Worm (Caenorhabditis elegans): Measurements from ENCODE around the gene lgc-30.
"Not testable (repeated sequence)": the region's sequence is repeated elsewhere in the genome, so short reads cannot be mapped to it uniquely, and the experiment has no call there.

Gene lgc-30

DNA sequence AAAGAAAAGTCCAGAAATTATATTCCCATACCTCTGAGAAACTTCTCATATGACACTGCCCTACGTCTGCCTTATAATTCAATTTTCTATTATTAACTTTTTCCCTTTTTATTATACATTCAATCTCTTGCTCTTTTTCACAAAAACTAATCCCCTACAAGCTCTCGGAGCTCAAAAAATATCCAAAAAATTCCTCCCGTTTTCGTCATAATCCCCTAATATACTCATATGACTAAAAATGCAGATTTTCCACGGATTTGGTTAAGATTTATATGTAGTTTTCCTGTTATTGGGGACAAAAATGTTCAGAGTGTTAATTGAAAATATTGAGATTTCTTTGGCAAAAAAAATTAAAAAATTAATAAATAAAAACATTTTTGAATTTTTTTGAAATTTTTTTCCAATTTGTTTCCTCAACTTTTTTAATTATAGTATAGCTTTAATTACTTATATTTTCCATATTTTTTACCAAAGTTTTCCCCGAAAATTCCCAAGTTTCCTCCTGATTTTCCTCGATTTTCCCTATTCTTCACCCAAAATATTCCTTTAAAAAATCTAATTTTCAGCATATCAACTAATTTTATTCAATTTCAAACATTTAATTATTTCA is at the start of gene lgc-30:
lgc-30 (plus strand) TSS at position 560 of the 610 bp plus-strand sequence.
- no peak for TF ChIP-seq mdl-1 (tag; optimal IDR thresholded peaks at IDR 0.05)
- no peak for TF ChIP-seq pqm-1 (tag; optimal IDR thresholded peaks at IDR 0.05)

DNA sequence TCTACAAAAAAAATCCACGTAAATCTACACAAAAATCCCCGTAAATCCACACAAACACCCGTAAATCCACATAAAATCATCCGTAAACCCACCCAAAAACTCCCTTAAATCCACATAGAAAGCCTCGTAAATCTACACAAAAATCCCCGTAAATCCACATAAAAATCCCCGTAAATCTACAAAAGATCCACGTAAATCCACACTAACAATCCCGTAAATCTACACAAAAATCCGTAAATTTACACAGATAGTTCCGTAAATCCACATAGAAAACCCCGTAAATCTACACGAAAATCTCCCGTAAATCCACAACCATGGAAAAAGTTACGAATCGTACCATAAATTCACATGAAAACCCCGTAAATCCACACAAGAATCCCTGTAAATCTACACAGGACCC is 46.0 kb upstream of the lgc-30 start:
- TF ChIP-seq lsy-12 (tag; optimal IDR thresholded peaks at IDR 0.05) (no peak), eor-1 (tag; optimal IDR thresholded peaks at IDR 0.05) (no peak), pqm-1 (tag; optimal IDR thresholded peaks at IDR 0.05) (no peak), nhr-25 (tag; optimal IDR thresholded peaks at IDR 0.05) (no peak), egl-27 (tag; optimal IDR thresholded peaks at IDR 0.05) (no peak), egl-5 (tag; optimal IDR thresholded peaks at IDR 0.05) (no peak), zag-1 (tag; optimal IDR thresholded peaks at IDR 0.05) (no peak), nfya-1 (tag; optimal IDR thresholded peaks at IDR 0.05; ENCODE audit: insufficient read depth) (no peak), nhr-67 (tag; optimal IDR thresholded peaks at IDR 0.05) (no peak), nhr-28 (tag; optimal IDR thresholded peaks at IDR 0.05) (no peak), pha-4 (tag; optimal IDR thresholded peaks at IDR 0.05) (no peak), nhr-76 (tag; optimal IDR thresholded peaks at IDR 0.05) (no peak), sea-2 (GFP tag; optimal IDR thresholded peaks at IDR 0.05) (no peak), mdl-1 (tag; optimal IDR thresholded peaks at IDR 0.05) (no peak), ama-1 (optimal IDR thresholded peaks at IDR 0.05) (no peak)

DNA sequence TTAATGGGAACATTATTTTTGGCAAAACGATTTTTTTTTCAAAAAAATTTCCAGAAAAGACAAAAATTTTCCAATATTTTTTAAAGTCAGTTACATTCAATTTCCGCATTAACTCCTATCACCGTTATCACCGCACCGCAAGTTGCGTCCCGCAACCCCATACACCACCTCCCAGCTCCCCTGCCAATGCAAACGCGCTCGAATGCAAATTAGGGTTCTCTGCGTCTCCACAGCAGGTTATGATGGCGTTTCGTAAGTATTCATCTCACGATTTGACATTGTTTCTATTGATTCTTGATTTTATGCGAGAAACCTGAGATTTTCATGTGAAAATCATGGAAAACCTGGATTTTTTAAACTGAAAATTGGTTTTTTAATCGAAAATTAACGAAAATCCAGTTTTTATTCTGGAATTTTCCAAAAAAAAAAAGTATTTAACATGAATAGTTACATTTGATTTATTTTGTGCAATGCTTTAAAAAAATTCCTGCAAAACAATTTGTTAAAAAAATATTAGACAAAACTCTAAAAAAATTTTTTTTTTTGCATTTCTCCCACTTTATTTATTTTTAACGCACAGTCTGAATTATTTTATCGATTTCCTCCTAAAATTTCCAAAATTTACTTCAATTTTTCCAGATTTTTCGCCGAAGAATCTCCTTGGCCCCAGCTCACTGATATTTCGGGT is 39.8 kb upstream of the lgc-30 start, which contains the start of gene mak-2:
mak-2 (plus strand) TSS at position 638 of the 688 bp plus-strand sequence.
- TF ChIP-seq lin-39 (tag; optimal IDR thresholded peaks at IDR 0.05) (peak; percentile 96), skn-1 (tag; optimal IDR thresholded peaks at IDR 0.05) (peak; percentile 55), nhr-25 (tag; optimal IDR thresholded peaks at IDR 0.05) (peak; percentile 63), tbx-2 (tag; optimal IDR thresholded peaks at IDR 0.05) (peak; percentile 13), elt-3 (tag; optimal IDR thresholded peaks at IDR 0.05) (no peak), aly-2 (tag; optimal IDR thresholded peaks at IDR 0.05) (no peak), pqm-1 (tag; optimal IDR thresholded peaks at IDR 0.05) (peak; percentile 58), lin-15B (tag; optimal IDR thresholded peaks at IDR 0.05) (peak; percentile 91), ceh-9 (tag; optimal IDR thresholded peaks at IDR 0.05) (no peak), ama-1 (optimal IDR thresholded peaks at IDR 0.05) (peak; percentile 59), R02D3.7 (tag; optimal IDR thresholded peaks at IDR 0.05) (peak; percentile 36), hmg-11 (tag; optimal IDR thresholded peaks at IDR 0.05) (peak; percentile 67), egl-5 (tag; optimal IDR thresholded peaks at IDR 0.05) (peak; percentile 66), snpc-4 (tag; optimal IDR thresholded peaks at IDR 0.05) (peak; percentile 83), ceh-28 (tag; optimal IDR thresholded peaks at IDR 0.05) (peak; percentile 62), nfya-1 (tag; optimal IDR thresholded peaks at IDR 0.05; ENCODE audit: insufficient read depth) (peak; percentile 66), pha-4 (tag; optimal IDR thresholded peaks at IDR 0.05) (peak; percentile 87), daf-12 (tag; optimal IDR thresholded peaks at IDR 0.05) (no peak), nhr-43 (tag; optimal IDR thresholded peaks at IDR 0.05; ENCODE audit: poor library complexity, severe bottlenecking) (no peak), jun-1 (tag; optimal IDR thresholded peaks at IDR 0.05) (peak; percentile 54), nhr-23 (tag; optimal IDR thresholded peaks at IDR 0.05) (peak; percentile 80), elt-2 (tag; optimal IDR thresholded peaks at IDR 0.05) (peak; percentile 75)

DNA sequence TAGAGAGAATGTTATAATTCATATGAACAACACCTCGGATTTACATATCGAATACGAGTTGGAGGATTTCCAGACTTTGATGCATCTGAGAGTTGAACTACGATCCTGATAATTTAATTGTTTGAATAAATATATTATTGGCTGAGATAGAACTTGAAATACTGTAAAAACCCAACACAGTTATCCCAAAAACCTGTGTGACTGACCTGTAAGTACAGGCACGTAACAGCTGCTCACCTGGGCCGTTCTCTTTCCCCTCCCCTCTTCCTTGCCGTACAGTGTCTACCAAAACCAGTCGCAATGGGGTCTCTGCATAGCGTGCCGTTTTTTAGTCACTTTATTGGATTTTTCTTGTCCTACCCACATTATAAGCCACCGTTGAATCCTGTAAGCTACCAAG is 19.7 kb upstream of the lgc-30 start, which contains the start of gene fbxc-12:
fbxc-12 (plus strand) TSS at position 301 of the 400 bp plus-strand sequence.
- not testable (repeated sequence) for TF ChIP-seq egl-5, mml-1, ztf-11 (tag; optimal IDR thresholded peaks at IDR 0.05)

DNA sequence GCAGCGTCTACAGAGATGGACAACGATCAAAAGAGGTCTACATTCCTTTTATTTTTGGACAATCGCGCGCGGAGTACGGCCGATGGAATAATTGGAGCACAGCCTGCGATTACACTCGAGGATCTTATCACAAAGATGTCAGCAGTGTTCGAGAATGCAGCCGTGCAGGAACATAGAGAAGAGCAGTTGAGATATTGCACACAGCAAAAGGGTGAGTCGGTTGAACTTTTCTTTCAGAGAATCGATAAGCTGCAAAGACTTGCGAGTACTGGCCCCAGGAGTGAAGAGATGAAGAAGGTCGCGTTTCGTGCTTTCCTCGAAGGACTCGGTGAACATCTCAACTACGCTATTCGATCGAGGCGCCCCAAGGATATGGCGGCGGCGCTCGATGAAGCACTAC is 9.8 kb upstream of the lgc-30 start:
- TF ChIP-seq mml-1 (tag; optimal IDR thresholded peaks at IDR 0.05) (no peak), fkh-2 (tag; optimal IDR thresholded peaks at IDR 0.05) (no peak), fkh-10 (GFP tag; optimal IDR thresholded peaks at IDR 0.05) (no peak)

All from whole organism, L3 larva.